Fruit fly (Drosophila melanogaster) whole organism, embryonic: ENCODE results near the gene Prx5.
A peak's percentile ranks its signal among the peaks of the same experiment; 100 is the strongest.

Experiments used
- CG10274 ChIP-seq: fragments of 200-800 bp; sonication (Bioruptor generic); optimal IDR thresholded peaks from 3 replicates; lab custom pipeline; 2017; ENCODE audit warnings: missing biosample characterization, mild to moderate bottlenecking, missing genetic modification characterization
- CG10654 ChIP-seq: fragments of 200-800 bp; sonication (Bioruptor generic); optimal IDR thresholded peaks from 2 replicates; lab custom pipeline; 2016; ENCODE audit warnings: missing biosample characterization, missing genetic modification characterization
- CG11504 ChIP-seq: fragments of 200-800 bp; sonication (Bioruptor generic); optimal IDR thresholded peaks from 3 replicates; lab custom pipeline; 2019; ENCODE audit warnings: missing biosample characterization, mild to moderate bottlenecking, missing genetic modification characterization, moderate library complexity
- CG12659 ChIP-seq: fragments of 200-800 bp; sonication (Bioruptor generic); optimal IDR thresholded peaks from 3 replicates; lab custom pipeline; 2017; ENCODE audit warnings: mild to moderate bottlenecking, missing biosample characterization, missing genetic modification reagents, missing genetic modification characterization
- CG13123 ChIP-seq: fragments of 200-800 bp; sonication (Bioruptor generic); optimal IDR thresholded peaks from 2 replicates; lab custom pipeline; 2016; ENCODE audit warnings: missing biosample characterization, missing genetic modification characterization
- CG13424 ChIP-seq: fragments of 200-800 bp; sonication (Bioruptor generic); optimal IDR thresholded peaks from 2 replicates; lab custom pipeline; 2019; ENCODE audit warnings: missing biosample characterization, mild to moderate bottlenecking, missing genetic modification characterization, moderate library complexity
- CG14710 ChIP-seq: fragments of 200-800 bp; sonication (Bioruptor generic); optimal IDR thresholded peaks from 3 replicates; lab custom pipeline; 2019; ENCODE audit warnings: missing biosample characterization, mild to moderate bottlenecking, missing genetic modification characterization, moderate library complexity
- CG15514 ChIP-seq: fragments of 200-800 bp; sonication (Bioruptor generic); optimal IDR thresholded peaks from 3 replicates; lab custom pipeline; 2017; ENCODE audit warnings: missing biosample characterization, missing genetic modification characterization, mild to moderate bottlenecking, moderate library complexity, missing genetic modification reagents
- CG31388 ChIP-seq: fragments of 200-800 bp; sonication (Bioruptor generic); optimal IDR thresholded peaks from 2 replicates; lab custom pipeline; 2016; ENCODE audit warnings: missing biosample characterization, missing genetic modification characterization
- CG3281 ChIP-seq: fragments of 200-800 bp; sonication (Bioruptor generic); optimal IDR thresholded peaks from 3 replicates; lab custom pipeline; 2017; ENCODE audit warnings: missing biosample characterization, mild to moderate bottlenecking, missing genetic modification characterization
- CG33557 ChIP-seq: fragments of 200-800 bp; sonication (Bioruptor generic); optimal IDR thresholded peaks from 2 replicates; lab custom pipeline; 2019; ENCODE audit warnings: missing biosample characterization, mild to moderate bottlenecking, missing genetic modification characterization, moderate library complexity
- CG3995 ChIP-seq: fragments of 200-800 bp; sonication (Bioruptor generic); optimal IDR thresholded peaks from 3 replicates; lab custom pipeline; 2016; ENCODE audit warnings: missing biosample characterization, missing genetic modification characterization
- CG6689 ChIP-seq: fragments of 200-800 bp; sonication (Bioruptor generic); IDR thresholded peaks from 2 replicates; pipeline ENCODE4 v1.3.6; 2022; ENCODE audit warnings: missing biosample characterization, missing genetic modification characterization
- CG7786 ChIP-seq: fragments of 200-800 bp; sonication (Bioruptor generic); optimal IDR thresholded peaks from 2 replicates; lab custom pipeline; 2016; ENCODE audit warnings: missing biosample characterization, missing genetic modification characterization
- CG7839 ChIP-seq: fragments of 200-800 bp; sonication (Bioruptor generic); optimal IDR thresholded peaks from 3 replicates; lab custom pipeline; 2018; ENCODE audit warnings: missing biosample characterization, mild to moderate bottlenecking, missing genetic modification characterization, moderate library complexity
- CG8089 ChIP-seq: fragments of 200-800 bp; sonication (Bioruptor generic); optimal IDR thresholded peaks from 3 replicates; lab custom pipeline; 2016; ENCODE audit warnings: missing biosample characterization, missing genetic modification characterization
- CG8290 ChIP-seq, 3 experiments: fragments of 200-800 bp; sonication (Bioruptor generic); optimal IDR thresholded peaks; 2 replicates each; lab custom pipeline; 2016 to 2019; ENCODE audit warnings: missing biosample characterization in 3 of 3, missing genetic modification characterization in 3 of 3, mild to moderate bottlenecking in 2 of 3, moderate library complexity in 1 of 3
- CG8388 ChIP-seq: fragments of 200-800 bp; sonication (Bioruptor generic); optimal IDR thresholded peaks from 2 replicates; lab custom pipeline; 2019; ENCODE audit warnings: missing biosample characterization, mild to moderate bottlenecking, missing genetic modification characterization, moderate library complexity
- CG9727 ChIP-seq: fragments of 200-800 bp; sonication (Bioruptor generic); optimal IDR thresholded peaks from 3 replicates; lab custom pipeline; 2017; ENCODE audit warnings: missing biosample characterization, mild to moderate bottlenecking, missing genetic modification characterization
- CG9797 ChIP-seq: fragments of 200-800 bp; sonication (Bioruptor generic); optimal IDR thresholded peaks from 3 replicates; lab custom pipeline; 2018; ENCODE audit warnings: missing biosample characterization, mild to moderate bottlenecking, missing genetic modification characterization
- CG9817 ChIP-seq: fragments of 200-800 bp; sonication (Bioruptor generic); optimal IDR thresholded peaks from 2 replicates; lab custom pipeline; 2018; ENCODE audit warnings: missing biosample characterization, mild to moderate bottlenecking, missing genetic modification characterization, moderate library complexity
- Chrac-16 ChIP-seq: fragments of 200-800 bp; sonication (Bioruptor generic); optimal IDR thresholded peaks from 3 replicates; lab custom pipeline; 2016; ENCODE audit warnings: missing biosample characterization, missing genetic modification characterization
- Fer1 ChIP-seq: fragments of 200-800 bp; sonication (Bioruptor generic); optimal IDR thresholded peaks from 2 replicates; lab custom pipeline; 2017; ENCODE audit warnings: missing biosample characterization, mild to moderate bottlenecking, missing genetic modification characterization
- HLH4C ChIP-seq: fragments of 200-800 bp; sonication (Bioruptor generic); IDR thresholded peaks from 3 replicates; pipeline ENCODE4 v1.3.6; 2022; ENCODE audit warnings: missing biosample characterization, missing genetic modification characterization; ENCODE audit not compliant: partially characterized antibody
- Hand ChIP-seq: fragments of 200-800 bp; sonication (Bioruptor generic); optimal IDR thresholded peaks from 2 replicates; lab custom pipeline; 2017; ENCODE audit warnings: mild to moderate bottlenecking, missing biosample characterization, missing genetic modification reagents, missing genetic modification characterization
- Hr51 ChIP-seq, 2 experiments: fragments of 200-800 bp; sonication (Bioruptor generic); optimal IDR thresholded peaks; 2 replicates in 1 of 2; 3 replicates in 1 of 2; lab custom pipeline; 2016 to 2018; ENCODE audit warnings: missing biosample characterization in 2 of 2, missing genetic modification characterization in 2 of 2, mild to moderate bottlenecking in 1 of 2, moderate library complexity in 1 of 2
- Lhr ChIP-seq: fragments of 200-800 bp; sonication (Bioruptor generic); optimal IDR thresholded peaks from 3 replicates; lab custom pipeline; 2017; ENCODE audit warnings: mild to moderate bottlenecking, missing biosample characterization, missing genetic modification reagents, missing genetic modification characterization
- MBD-R2 ChIP-seq: fragments of 200-800 bp; sonication (Bioruptor generic); IDR thresholded peaks from 2 replicates; pipeline ENCODE4 v1.3.6; 2022; ENCODE audit warnings: missing biosample characterization, missing genetic modification characterization
- NFAT ChIP-seq: fragments of 200-800 bp; sonication (Bioruptor generic); IDR thresholded peaks from 2 replicates; pipeline ENCODE4 v1.3.6; 2022; ENCODE audit warnings: missing biosample characterization, missing genetic modification characterization
- Poxn ChIP-seq: fragments of 200-800 bp; sonication (Bioruptor generic); IDR thresholded peaks from 2 replicates; pipeline ENCODE4 v1.3.6; 2022; ENCODE audit warnings: missing biosample characterization, missing genetic modification characterization
- Ravus ChIP-seq: fragments of 200-800 bp; sonication (Bioruptor generic); IDR thresholded peaks from 2 replicates; pipeline ENCODE4 v1.3.6; 2022; ENCODE audit warnings: missing biosample characterization, missing genetic modification characterization
- Rfx ChIP-seq: fragments of 200-800 bp; sonication (Bioruptor generic); IDR thresholded peaks from 2 replicates; pipeline ENCODE4 v1.3.6; 2022; ENCODE audit warnings: missing biosample characterization, missing genetic modification characterization
- Side ChIP-seq: fragments of 200-800 bp; sonication (Bioruptor generic); optimal IDR thresholded peaks from 2 replicates; lab custom pipeline; 2016; ENCODE audit warnings: missing biosample characterization, missing genetic modification characterization
- Xrp1 ChIP-seq: fragments of 200-800 bp; sonication (Bioruptor generic); IDR thresholded peaks from 2 replicates; pipeline ENCODE4 v1.3.6; 2022; ENCODE audit warnings: missing biosample characterization, missing genetic modification characterization
- bbx ChIP-seq: fragments of 200-800 bp; sonication (Bioruptor generic); IDR thresholded peaks from 2 replicates; pipeline ENCODE4 v1.3.6; 2022; ENCODE audit warnings: missing biosample characterization, missing genetic modification characterization; ENCODE audit not compliant: partially characterized antibody
- bsh ChIP-seq, 2 experiments: fragments of 200-800 bp; sonication (Bioruptor generic); optimal IDR thresholded peaks; 2 replicates each; lab custom pipeline; 2017 to 2018; ENCODE audit warnings: mild to moderate bottlenecking in 2 of 2, missing biosample characterization in 2 of 2, missing genetic modification characterization in 2 of 2, moderate library complexity in 1 of 2
- cwo ChIP-seq: fragments of 200-800 bp; sonication (Bioruptor generic); optimal IDR thresholded peaks from 3 replicates; lab custom pipeline; 2017; ENCODE audit warnings: missing biosample characterization, missing genetic modification characterization, mild to moderate bottlenecking, moderate library complexity, missing genetic modification reagents
- ewg ChIP-seq: fragments of 200-800 bp; sonication (Bioruptor generic); optimal IDR thresholded peaks from 3 replicates; lab custom pipeline; 2017; ENCODE audit warnings: mild to moderate bottlenecking, missing biosample characterization, missing genetic modification reagents, missing genetic modification characterization
- fd64A ChIP-seq: fragments of 200-800 bp; sonication (Bioruptor generic); optimal IDR thresholded peaks from 3 replicates; lab custom pipeline; 2018; ENCODE audit warnings: missing biosample characterization, mild to moderate bottlenecking, missing genetic modification characterization
- gt ChIP-seq: fragments of 200-800 bp; sonication (Bioruptor generic); IDR thresholded peaks from 2 replicates; pipeline ENCODE4 v1.3.6; 2022; ENCODE audit warnings: missing biosample characterization, missing genetic modification characterization
- hbn ChIP-seq: fragments of 200-800 bp; sonication (Bioruptor generic); IDR thresholded peaks from 2 replicates; pipeline ENCODE4 v1.3.6; 2022; ENCODE audit warnings: missing biosample characterization, missing genetic modification characterization; ENCODE audit not compliant: partially characterized antibody
- hth ChIP-seq: fragments of >200 bp; optimal IDR thresholded peaks from 2 replicates; lab custom pipeline; 2017; ENCODE audit warnings: inconsistent platforms
- mld ChIP-seq: fragments of 200-800 bp; sonication (Bioruptor generic); IDR thresholded peaks from 3 replicates; pipeline ENCODE4 v1.3.6; 2022; ENCODE audit warnings: missing biosample characterization, missing genetic modification characterization; ENCODE audit not compliant: partially characterized antibody
- nom ChIP-seq: fragments of 200-800 bp; sonication (Bioruptor generic); optimal IDR thresholded peaks from 2 replicates; lab custom pipeline; 2017; ENCODE audit warnings: missing biosample characterization, missing genetic modification characterization, mild to moderate bottlenecking, moderate library complexity, missing genetic modification reagents
- pho ChIP-seq: fragments of 200-800 bp; sonication (Bioruptor generic); optimal IDR thresholded peaks from 2 replicates; lab custom pipeline; 2016; ENCODE audit warnings: missing biosample characterization, missing genetic modification characterization
- rib ChIP-seq: fragments of 200-800 bp; sonication (Bioruptor generic); IDR thresholded peaks from 2 replicates; pipeline ENCODE4 v1.3.6; 2022; ENCODE audit warnings: missing biosample characterization, missing genetic modification characterization
- scrt ChIP-seq: fragments of 200-800 bp; sonication (Bioruptor generic); optimal IDR thresholded peaks from 2 replicates; lab custom pipeline; 2018; ENCODE audit warnings: missing biosample characterization, mild to moderate bottlenecking, missing genetic modification characterization, moderate library complexity
- sim ChIP-seq: fragments of 200-800 bp; sonication (Bioruptor generic); IDR thresholded peaks from 2 replicates; pipeline ENCODE4 v1.3.6; 2022; ENCODE audit warnings: missing biosample characterization, missing genetic modification characterization
- wdn ChIP-seq: fragments of 200-800 bp; sonication (Bioruptor generic); IDR thresholded peaks from 2 replicates; pipeline ENCODE4 v1.3.6; 2022; ENCODE audit warnings: missing biosample characterization, missing genetic modification characterization

Gene Prx5

dm6 chr3R:18168398-18168797 lies 1.3 kb upstream of the Prx5 start (continued):
- TF ChIP-seq CG14710 (tag; lab: Kevin White, UChicago) (peak; percentile 3), CG8089 (GFP tag; lab: Kevin White, UChicago) (no peak), rib (GFP tag; lab: Robert Waterston, UW) (0 out of 2 replicates have a peak, but pooled peaks have one; percentile 9), Chrac-16 (GFP tag; lab: Kevin White, UChicago) (no peak), sim (no peak), hbn (peak; percentile 43), Side (GFP tag; lab: Kevin White, UChicago) (peak; percentile 18), CG9727 (no peak), cwo (GFP tag; lab: Kevin White, UChicago) (peak; percentile 7), Hand (GFP tag; lab: Kevin White, UChicago) (peak; percentile 55), Xrp1 (GFP tag; lab: Robert Waterston, UW) (peak; percentile 34; the same call in 1 of the 2 replicates), gt (GFP tag; lab: Robert Waterston, UW) (no peak), CG11504 (tag; lab: Kevin White, UChicago) (peak; percentile 97), ewg (GFP tag; lab: Kevin White, UChicago) (no peak), CG3995 (GFP tag; lab: Kevin White, UChicago) (peak; percentile 44), nom (GFP tag; lab: Kevin White, UChicago) (peak; percentile 44), CG10654 (GFP tag; lab: Kevin White, UChicago) (no peak), Ravus (GFP tag; lab: Robert Waterston, UW) (no peak), fd64A (GFP tag; lab: Kevin White, UChicago) (no peak), Rfx (GFP tag; lab: Robert Waterston, UW) (peak; percentile 74), NFAT (peak; percentile 69), CG8388 (GFP tag; lab: Kevin White, UChicago) (no peak), CG31388 (GFP tag; lab: Kevin White, UChicago) (no peak), CG15514 (peak; percentile 68), Hr51 (GFP tag; optimal IDR thresholded peaks at IDR 0.05; lab: Kevin White, UChicago) (peak in 1 of 2 experiments; percentile 49), bsh (GFP tag; optimal IDR thresholded peaks at IDR 0.05; lab: Kevin White, UChicago) (peak in 1 of 2 experiments; percentile 12), CG6689 (GFP tag; lab: Robert Waterston, UW) (0 out of 2 replicates have a peak, but pooled peaks have one; percentile 11), Poxn (GFP tag; lab: Robert Waterston, UW) (no peak), Lhr (no peak), CG10274 (GFP tag; lab: Kevin White, UChicago) (no peak), scrt (GFP tag; lab: Kevin White, UChicago) (peak; percentile 99), CG7839 (tag; lab: Kevin White, UChicago) (peak; percentile 23), wdn (GFP tag; lab: Robert Waterston, UW) (no peak), pho (GFP tag; lab: Kevin White, UChicago) (peak; percentile 1), mld (no peak), CG13123 (no peak), CG8290 (GFP tag; optimal IDR thresholded peaks at IDR 0.05; lab: Kevin White, UChicago) (no peak), CG8290 (tag; optimal IDR thresholded peaks at IDR 0.05; lab: Kevin White, UChicago) (peak in 1 of 2 experiments; percentile 15), hth (lab: Kevin White, UChicago) (no peak), CG33557 (GFP tag; lab: Kevin White, UChicago) (no peak), CG12659 (GFP tag; lab: Kevin White, UChicago) (peak; percentile 5), CG7786 (GFP tag; lab: Kevin White, UChicago) (peak; percentile 43), CG13424 (tag; lab: Kevin White, UChicago) (peak; percentile 51), CG3281 (GFP tag; lab: Kevin White, UChicago) (peak; percentile 40), MBD-R2 (GFP tag; lab: Robert Waterston, UW) (peak; percentile 25; the same call in 1 of the 2 replicates), CG9817 (tag; lab: Kevin White, UChicago) (peak; percentile 44), CG9797 (GFP tag; lab: Kevin White, UChicago) (no peak), HLH4C (GFP tag; lab: Robert Waterston, UW) (no peak), bbx (GFP tag; lab: Robert Waterston, UW) (no peak), Fer1 (GFP tag; lab: Kevin White, UChicago) (peak; percentile 32)
